Fruit fly (Drosophila melanogaster) whole organism, wandering third instar larva: ENCODE results near the gene AhcyL1.

Experiments
- Abd-B ChIP-seq: fragments of >200 bp; optimal IDR thresholded peaks from 2 replicates; lab custom pipeline; 2017; ENCODE audit warnings: missing biosample characterization, missing genetic modification characterization
- CG32264 ChIP-seq: fragments of 200-800 bp; sonication (Bioruptor generic); optimal IDR thresholded peaks from 2 replicates; lab custom pipeline; 2016; ENCODE audit warnings: missing biosample characterization, missing genetic modification characterization
- CG9705 ChIP-seq: fragments of 200-800 bp; sonication (Bioruptor generic); optimal IDR thresholded peaks from 2 replicates; lab custom pipeline; 2018; ENCODE audit warnings: missing biosample characterization, mild to moderate bottlenecking, missing genetic modification characterization
- CrebA ChIP-seq: fragments of 200-800 bp; sonication (Bioruptor generic); optimal IDR thresholded peaks from 2 replicates; lab custom pipeline; 2016; ENCODE audit warnings: missing biosample characterization, mild to moderate bottlenecking, missing genetic modification characterization, borderline replicate concordance
- Dfd ChIP-seq: fragments of >200 bp; optimal IDR thresholded peaks from 2 replicates; lab custom pipeline; 2017; ENCODE audit warnings: missing biosample characterization, missing genetic modification characterization
- Dif ChIP-seq: fragments of 200-275, 200-300 bp; sonication (Bioruptor generic); optimal IDR thresholded peaks from 2 replicates; lab custom pipeline; 2018; ENCODE audit warnings: missing biosample characterization, missing genetic modification characterization; ENCODE audit not compliant: partially characterized antibody
- GATAd ChIP-seq: sonication (Bioruptor generic); optimal IDR thresholded peaks from 2 replicates; lab custom pipeline; 2016; ENCODE audit warnings: missing biosample characterization, missing genetic modification characterization
- HLH106 ChIP-seq: fragments of 200-800 bp; optimal IDR thresholded peaks from 3 replicates; lab custom pipeline; 2019; ENCODE audit warnings: missing biosample characterization, mild to moderate bottlenecking, missing genetic modification characterization, moderate library complexity
- Hnf4 ChIP-seq: fragments of 200-800 bp; sonication (Bioruptor generic); optimal IDR thresholded peaks from 2 replicates; lab custom pipeline; 2016; ENCODE audit warnings: missing biosample characterization, mild to moderate bottlenecking, missing genetic modification characterization
- Hr78 ChIP-seq: fragments of >200 bp; optimal IDR thresholded peaks from 2 replicates; lab custom pipeline; 2017; ENCODE audit warnings: missing biosample characterization, missing genetic modification characterization
- Hr83 ChIP-seq: fragments of 200-300 bp; sonication (Bioruptor generic); optimal IDR thresholded peaks from 2 replicates; lab custom pipeline; 2016; ENCODE audit warnings: missing biosample characterization, mild to moderate bottlenecking, missing genetic modification characterization, moderate library complexity; ENCODE audit not compliant: poor library complexity, severe bottlenecking
- OdsH ChIP-seq: fragments of 200-800 bp; sonication (Bioruptor generic); optimal IDR thresholded peaks from 2 replicates; lab custom pipeline; 2016; ENCODE audit warnings: missing biosample characterization, mild to moderate bottlenecking, missing genetic modification characterization
- Rel ChIP-seq, 2 experiments: fragments of 200-800 bp; sonication (Bioruptor generic) in 1 of 2; optimal IDR thresholded peaks; 2 replicates in 1 of 2; 3 replicates in 1 of 2; lab custom pipeline; 2016 to 2019; ENCODE audit warnings: mild to moderate bottlenecking in 2 of 2, missing biosample characterization in 2 of 2, missing genetic modification characterization in 2 of 2, moderate library complexity in 1 of 2
- Sp1 ChIP-seq: fragments of 200-800 bp; sonication (Bioruptor generic); optimal IDR thresholded peaks from 3 replicates; lab custom pipeline; 2019; ENCODE audit warnings: missing biosample characterization, mild to moderate bottlenecking, missing genetic modification characterization, moderate library complexity
- br ChIP-seq: fragments of 200-800 bp; sonication (Bioruptor generic); optimal IDR thresholded peaks from 2 replicates; lab custom pipeline; 2016; ENCODE audit warnings: missing biosample characterization, missing genetic modification characterization
- dmrt93B ChIP-seq: fragments of 200-800 bp; sonication (Bioruptor generic); optimal IDR thresholded peaks from 2 replicates; lab custom pipeline; 2018; ENCODE audit warnings: missing biosample characterization, mild to moderate bottlenecking, missing genetic modification characterization
- dsf ChIP-seq: sonication (Bioruptor generic); optimal IDR thresholded peaks from 2 replicates; lab custom pipeline; 2016; ENCODE audit warnings: missing biosample characterization, missing genetic modification characterization, borderline replicate concordance
- ey ChIP-seq: fragments of 200-800 bp; sonication (Bioruptor generic); optimal IDR thresholded peaks from 2 replicates; lab custom pipeline; 2016; ENCODE audit warnings: missing biosample characterization, missing genetic modification characterization
- foxo ChIP-seq, 2 experiments: fragments of 200-800 bp; sonication (Bioruptor generic); optimal IDR thresholded peaks; 2 replicates in 1 of 2; 3 replicates in 1 of 2; lab custom pipeline; 2016 to 2017; ENCODE audit warnings: missing biosample characterization in 2 of 2, missing genetic modification characterization in 2 of 2
- fru ChIP-seq: fragments of 200-800 bp; sonication (Bioruptor generic); optimal IDR thresholded peaks from 3 replicates; lab custom pipeline; 2016; ENCODE audit warnings: missing biosample characterization, mild to moderate bottlenecking, missing genetic modification characterization
- h ChIP-seq: fragments of 200-800 bp; sonication (Bioruptor generic); optimal IDR thresholded peaks from 3 replicates; lab custom pipeline; 2016; ENCODE audit warnings: missing biosample characterization, mild to moderate bottlenecking, missing genetic modification characterization
- jim ChIP-seq: fragments of 175-275, 200-325 bp; sonication (Bioruptor generic); optimal IDR thresholded peaks from 2 replicates; lab custom pipeline; 2016; ENCODE audit warnings: missing biosample characterization, mild to moderate bottlenecking, missing genetic modification characterization
- lola ChIP-seq: fragments of >200 bp; optimal IDR thresholded peaks from 2 replicates; lab custom pipeline; 2017; ENCODE audit warnings: missing biosample characterization, missing genetic modification characterization
- psq ChIP-seq: fragments of 200-800 bp; sonication (Bioruptor generic); optimal IDR thresholded peaks from 3 replicates; lab custom pipeline; 2017; ENCODE audit warnings: missing biosample characterization, mild to moderate bottlenecking, missing genetic modification characterization, moderate library complexity
- rgr ChIP-seq: fragments of 200-800 bp; sonication (Bioruptor generic); optimal IDR thresholded peaks from 3 replicates; lab custom pipeline; 2016; ENCODE audit warnings: missing biosample characterization, mild to moderate bottlenecking, missing genetic modification characterization
- sv ChIP-seq: fragments of 200-800 bp; sonication (Bioruptor generic); optimal IDR thresholded peaks from 3 replicates; lab custom pipeline; 2016; ENCODE audit warnings: missing biosample characterization, missing genetic modification characterization
- usp ChIP-seq: fragments of >200 bp; optimal IDR thresholded peaks from 2 replicates; lab custom pipeline; 2017; ENCODE audit warnings: missing biosample characterization, missing genetic modification characterization

The AhcyL1 gene

DNA sequence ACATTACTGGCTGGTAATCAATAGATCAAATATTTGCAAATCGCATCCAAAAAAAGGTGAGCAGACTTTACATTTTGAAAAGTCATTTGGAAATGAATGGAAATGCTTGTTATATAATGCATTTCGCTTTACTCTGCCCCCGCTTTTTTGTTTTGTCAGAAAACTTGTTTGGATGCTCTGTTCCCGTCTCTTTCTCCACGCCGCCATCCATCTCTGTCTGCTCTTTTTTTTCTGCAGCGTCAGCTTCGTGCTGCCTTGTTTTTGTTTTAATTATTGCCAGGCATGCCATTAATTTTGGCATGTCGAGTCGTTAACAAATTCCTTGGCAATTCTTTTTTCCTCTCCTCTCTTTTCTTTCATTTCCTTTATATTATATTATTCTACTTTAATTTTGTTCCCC, 29.3 kb upstream of the AhcyL1 start:
- TF ChIP-seq Hr78 (GFP tag; lab: Kevin White, UChicago) (no peak), Sp1 (GFP tag; lab: Kevin White, UChicago) (no peak), lola (GFP tag; lab: Kevin White, UChicago) (no peak), Dfd (GFP tag; lab: Kevin White, UChicago) (no peak), GATAd (no peak), Hnf4 (GFP tag; lab: Kevin White, UChicago) (no peak), rgr (no peak), jim (GFP tag; lab: Kevin White, UChicago) (peak; percentile 56), Abd-B (GFP tag; lab: Kevin White, UChicago) (no peak), dsf (GFP tag; lab: Kevin White, UChicago) (no peak), foxo (GFP tag; optimal IDR thresholded peaks at IDR 0.05; lab: Kevin White, UChicago) (no peak), Dif (GFP tag; lab: Kevin White, UChicago) (no peak), CrebA (peak; percentile 35), psq (GFP tag; lab: Kevin White, UChicago) (peak; percentile 67), HLH106 (tag; lab: Kevin White, UChicago) (no peak)

DNA sequence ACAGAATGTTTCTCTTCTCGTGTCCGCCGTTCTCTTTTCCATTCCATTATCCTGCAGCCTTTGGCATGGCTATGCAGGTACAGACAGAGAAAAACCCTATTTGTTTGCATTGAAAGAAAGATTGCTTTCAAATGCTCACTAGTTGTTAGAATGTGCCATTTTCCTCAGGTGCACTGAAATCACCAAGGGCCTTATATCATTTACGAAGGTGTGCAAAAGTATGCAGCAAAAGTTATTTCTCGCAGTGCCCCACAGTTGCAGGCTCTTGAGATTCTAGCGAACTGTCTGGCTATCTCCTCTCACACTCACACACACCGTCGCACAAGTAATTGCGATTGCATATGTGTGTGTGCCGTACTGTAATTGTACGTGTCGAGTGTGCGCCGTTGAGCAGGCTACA, 28.2 kb upstream of the AhcyL1 start:
- TF ChIP-seq ey (GFP tag; lab: Kevin White, UChicago) = peak; percentile 32
- peak; percentile 36 for TF ChIP-seq fru (GFP tag; lab: Kevin White, UChicago)
- peak in 1 of 2 experiments; percentile 51 for TF ChIP-seq foxo (GFP tag; optimal IDR thresholded peaks at IDR 0.05; lab: Kevin White, UChicago)
- TF ChIP-seq OdsH (GFP tag; lab: Kevin White, UChicago) = peak; percentile 9
- peak; percentile 30 for TF ChIP-seq rgr
- no peak for TF ChIP-seq Hr83
- no peak for TF ChIP-seq usp (GFP tag; lab: Kevin White, UChicago)
- peak; percentile 4 for TF ChIP-seq psq (GFP tag; lab: Kevin White, UChicago)
- TF ChIP-seq CG32264 = no peak
- TF ChIP-seq lola (GFP tag; lab: Kevin White, UChicago) = no peak
- TF ChIP-seq h = peak; percentile 36
- peak; percentile 18 for TF ChIP-seq Hnf4 (GFP tag; lab: Kevin White, UChicago)
- TF ChIP-seq br (GFP tag; lab: Kevin White, UChicago) = peak; percentile 38
- peak; percentile 4 for TF ChIP-seq HLH106 (tag; lab: Kevin White, UChicago)

DNA sequence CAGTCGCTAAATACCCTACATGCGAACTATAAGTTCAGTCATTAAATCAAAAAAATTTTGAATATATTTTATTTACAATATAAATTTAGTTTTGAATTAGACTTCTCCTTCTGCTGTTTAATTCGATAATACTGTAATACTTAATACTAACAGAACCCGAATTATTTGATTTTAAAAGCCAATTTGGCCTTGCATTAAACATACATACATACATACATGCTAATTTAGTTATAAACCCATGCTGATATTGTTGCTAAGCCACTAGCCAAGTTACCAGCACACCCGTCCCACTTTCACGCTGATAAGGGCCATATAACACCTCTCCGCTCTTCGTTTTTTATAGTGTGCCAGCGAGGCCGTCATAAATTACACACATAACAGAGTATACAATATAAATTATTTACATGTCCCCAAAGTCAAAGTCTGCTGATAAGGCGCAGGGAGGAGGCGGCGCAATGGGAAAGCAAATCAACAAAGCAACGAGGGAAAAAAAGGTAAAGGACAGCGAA, 27.0 kb upstream of the AhcyL1 start:
- no peak for TF ChIP-seq Rel (GFP tag; optimal IDR thresholded peaks at IDR 0.05; lab: Kevin White, UChicago)
- peak; percentile 15 for TF ChIP-seq Rel (tag; optimal IDR thresholded peaks at IDR 0.05; lab: Kevin White, UChicago)
- TF ChIP-seq Hr83 = no peak
- peak; percentile 39 for TF ChIP-seq HLH106 (tag; lab: Kevin White, UChicago)
- TF ChIP-seq br (GFP tag; lab: Kevin White, UChicago) = peak; percentile 28
- peak; percentile 1 for TF ChIP-seq CG9705 (GFP tag; lab: Kevin White, UChicago)
- peak; percentile 36 for TF ChIP-seq Sp1 (GFP tag; lab: Kevin White, UChicago)
- TF ChIP-seq h = peak; percentile 48
- TF ChIP-seq OdsH (GFP tag; lab: Kevin White, UChicago) = peak; percentile 39
- TF ChIP-seq usp (GFP tag; lab: Kevin White, UChicago) = no peak
- TF ChIP-seq ey (GFP tag; lab: Kevin White, UChicago) = no peak
- TF ChIP-seq dmrt93B = peak; percentile 29
- TF ChIP-seq Hnf4 (GFP tag; lab: Kevin White, UChicago) = peak; percentile 76
- TF ChIP-seq psq (GFP tag; lab: Kevin White, UChicago) = peak; percentile 29
- TF ChIP-seq foxo (GFP tag; optimal IDR thresholded peaks at IDR 0.05; lab: Kevin White, UChicago) = peak in 1 of 2 experiments; percentile 27
- peak; percentile 44 for TF ChIP-seq fru (GFP tag; lab: Kevin White, UChicago)

DNA sequence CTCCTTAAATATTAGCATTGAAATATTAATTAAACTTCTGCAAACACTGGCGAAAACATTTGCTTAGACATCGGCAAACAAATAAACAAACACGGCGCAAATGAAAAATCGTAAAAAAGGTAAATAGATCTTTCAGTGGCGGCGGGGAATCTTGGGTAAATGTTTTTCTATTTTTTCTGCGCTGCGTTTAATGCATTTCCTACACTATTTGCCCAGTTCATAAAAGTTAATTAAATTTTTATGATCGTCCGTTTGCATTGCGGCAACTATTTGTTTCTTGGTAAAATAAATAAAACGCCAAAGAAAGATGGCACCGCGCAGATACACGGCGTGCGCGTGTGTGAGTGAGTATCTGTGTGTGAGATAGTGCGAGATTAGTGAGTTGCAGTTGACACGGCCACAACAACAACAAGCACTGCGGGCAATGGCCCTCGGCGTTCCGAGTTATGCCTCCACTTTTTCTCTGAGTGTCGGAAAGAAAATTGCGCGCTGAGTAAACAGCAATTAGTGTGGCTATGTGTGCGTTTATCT, 26.4 kb upstream of the AhcyL1 start:
- TF ChIP-seq OdsH (GFP tag; lab: Kevin White, UChicago) (no peak), Hr83 (peak; percentile 29), dmrt93B (no peak), sv (GFP tag; lab: Kevin White, UChicago) (peak; percentile 10)

DNA sequence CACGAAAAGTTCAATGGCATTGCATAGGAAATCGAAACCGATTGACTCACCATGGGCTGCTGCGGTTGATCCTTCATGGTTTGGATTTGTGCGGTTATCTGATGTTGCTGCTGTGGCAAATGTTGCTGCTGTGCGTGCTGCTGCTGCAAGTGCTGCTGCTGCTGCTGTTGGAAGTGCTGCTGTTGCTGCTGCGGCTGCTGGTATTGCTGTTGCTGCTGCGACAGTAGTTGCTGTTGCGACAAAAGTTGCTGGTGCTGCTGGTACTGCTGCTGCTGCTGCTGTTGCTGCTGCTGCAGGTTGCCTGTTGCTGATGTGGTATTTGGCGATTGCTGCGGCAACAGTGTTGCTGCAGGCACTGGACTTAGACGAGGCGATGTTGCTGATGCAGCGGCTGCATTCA, 24.1 kb upstream of the AhcyL1 start:
- TF ChIP-seq lola (GFP tag; lab: Kevin White, UChicago) = no peak
- peak; percentile 98 for TF ChIP-seq Dfd (GFP tag; lab: Kevin White, UChicago)
